Fruit fly (Drosophila melanogaster) whole organism, embryonic: ENCODE data around the gene Arp6.

Experiments
- BtbVII ChIP-seq: fragments of 200-800 bp; sonication (Bioruptor generic); optimal IDR thresholded peaks from 3 replicates; lab custom pipeline; 2017; ENCODE audit warnings: missing biosample characterization, mild to moderate bottlenecking, missing genetic modification characterization
- CG1024 ChIP-seq: fragments of 200-800 bp; sonication (Bioruptor generic); IDR thresholded peaks from 2 replicates; pipeline ENCODE4 v1.3.6; 2022; ENCODE audit warnings: missing biosample characterization, missing genetic modification characterization
- CG10274 ChIP-seq: fragments of 200-800 bp; sonication (Bioruptor generic); optimal IDR thresholded peaks from 3 replicates; lab custom pipeline; 2017; ENCODE audit warnings: missing biosample characterization, mild to moderate bottlenecking, missing genetic modification characterization
- CG10321 ChIP-seq: fragments of 200-800 bp; sonication (Bioruptor generic); IDR thresholded peaks from 2 replicates; pipeline ENCODE4 v1.3.6; 2022; ENCODE audit warnings: missing biosample characterization, missing genetic modification characterization
- CG10543 ChIP-seq: fragments of 200-800 bp; sonication (Bioruptor generic); optimal IDR thresholded peaks from 3 replicates; lab custom pipeline; 2017; ENCODE audit warnings: missing biosample characterization, mild to moderate bottlenecking, missing genetic modification characterization, moderate library complexity
- CG11398 ChIP-seq: fragments of 200-800 bp; sonication (Bioruptor generic); optimal IDR thresholded peaks from 2 replicates; lab custom pipeline; 2016; ENCODE audit warnings: missing biosample characterization, missing genetic modification characterization
- CG12391 ChIP-seq: fragments of 200-800 bp; sonication (Bioruptor generic); optimal IDR thresholded peaks from 3 replicates; lab custom pipeline; 2018; ENCODE audit warnings: missing biosample characterization, mild to moderate bottlenecking, missing genetic modification characterization, moderate library complexity
- CG13624 ChIP-seq: fragments of 200-800 bp; sonication (Bioruptor generic); optimal IDR thresholded peaks from 2 replicates; lab custom pipeline; 2016; ENCODE audit warnings: missing biosample characterization, missing genetic modification characterization
- CG14710 ChIP-seq: fragments of 200-800 bp; sonication (Bioruptor generic); optimal IDR thresholded peaks from 3 replicates; lab custom pipeline; 2019; ENCODE audit warnings: missing biosample characterization, mild to moderate bottlenecking, missing genetic modification characterization, moderate library complexity
- CG15479 ChIP-seq: fragments of 200-800 bp; sonication (Bioruptor generic); optimal IDR thresholded peaks from 3 replicates; lab custom pipeline; 2019; ENCODE audit warnings: missing biosample characterization, mild to moderate bottlenecking, missing genetic modification characterization, moderate library complexity
- CG15601 ChIP-seq: fragments of 200-800 bp; sonication (Bioruptor generic); optimal IDR thresholded peaks from 3 replicates; lab custom pipeline; 2019; ENCODE audit warnings: missing biosample characterization, mild to moderate bottlenecking, missing genetic modification characterization, moderate library complexity
- CG1603 ChIP-seq: fragments of 200-800 bp; sonication (Bioruptor generic); optimal IDR thresholded peaks from 2 replicates; lab custom pipeline; 2019; ENCODE audit warnings: missing biosample characterization, mild to moderate bottlenecking, missing genetic modification characterization, moderate library complexity
- CG1792 ChIP-seq: fragments of 200-800 bp; sonication (Bioruptor generic); optimal IDR thresholded peaks from 2 replicates; lab custom pipeline; 2016; ENCODE audit warnings: missing biosample characterization, missing genetic modification characterization
- CG1832 ChIP-seq: fragments of 200-800 bp; sonication (Bioruptor generic); optimal IDR thresholded peaks from 2 replicates; lab custom pipeline; 2017; ENCODE audit warnings: missing biosample characterization, mild to moderate bottlenecking, missing genetic modification characterization, inconsistent platforms
- CG30431 ChIP-seq: fragments of 200-800 bp; sonication (Bioruptor generic); optimal IDR thresholded peaks from 2 replicates; lab custom pipeline; 2017; ENCODE audit warnings: missing biosample characterization, missing genetic modification characterization
- CG3407 ChIP-seq: fragments of 200-800 bp; sonication (Bioruptor generic); optimal IDR thresholded peaks from 2 replicates; lab custom pipeline; 2018; ENCODE audit warnings: missing biosample characterization, mild to moderate bottlenecking, missing genetic modification characterization
- CG4282 ChIP-seq: fragments of 200-800 bp; sonication (Bioruptor generic); optimal IDR thresholded peaks from 2 replicates; lab custom pipeline; 2016; ENCODE audit warnings: missing biosample characterization, missing genetic modification characterization
- CG4617 ChIP-seq: fragments of 200-800 bp; sonication (Bioruptor generic); optimal IDR thresholded peaks from 3 replicates; lab custom pipeline; 2016; ENCODE audit warnings: missing biosample characterization, missing genetic modification characterization, borderline replicate concordance
- CG4730 ChIP-seq: fragments of 200-800 bp; sonication (Bioruptor generic); IDR thresholded peaks from 2 replicates; pipeline ENCODE4 v1.3.6; 2022; ENCODE audit warnings: missing biosample characterization, missing genetic modification characterization
- CG5180 ChIP-seq: fragments of 200-800 bp; sonication (Bioruptor generic); optimal IDR thresholded peaks from 3 replicates; lab custom pipeline; 2017; ENCODE audit warnings: missing biosample characterization, missing genetic modification characterization, mild to moderate bottlenecking, moderate library complexity, missing genetic modification reagents
- CG6689 ChIP-seq: fragments of 200-800 bp; sonication (Bioruptor generic); IDR thresholded peaks from 2 replicates; pipeline ENCODE4 v1.3.6; 2022; ENCODE audit warnings: missing biosample characterization, missing genetic modification characterization
- CG6813 ChIP-seq: fragments of 200-800 bp; sonication (Bioruptor generic); optimal IDR thresholded peaks from 2 replicates; lab custom pipeline; 2017; ENCODE audit warnings: missing biosample characterization, missing genetic modification characterization, mild to moderate bottlenecking, moderate library complexity, missing genetic modification reagents
- CG9932 ChIP-seq: fragments of 200-800 bp; sonication (Bioruptor generic); IDR thresholded peaks from 2 replicates; pipeline ENCODE4 v1.3.6; 2022; ENCODE audit warnings: missing biosample characterization, missing genetic modification characterization
- Elba2 ChIP-seq: fragments of 200-800 bp; sonication (Bioruptor generic); optimal IDR thresholded peaks from 3 replicates; lab custom pipeline; 2016; ENCODE audit warnings: missing biosample characterization, missing genetic modification characterization
- Fer1 ChIP-seq: fragments of 200-800 bp; sonication (Bioruptor generic); optimal IDR thresholded peaks from 2 replicates; lab custom pipeline; 2017; ENCODE audit warnings: missing biosample characterization, mild to moderate bottlenecking, missing genetic modification characterization
- NC2α ChIP-seq: fragments of 200-800 bp; sonication (Bioruptor generic); optimal IDR thresholded peaks from 2 replicates; lab custom pipeline; 2016; ENCODE audit warnings: missing biosample characterization, missing genetic modification characterization
- NFAT ChIP-seq: fragments of 200-800 bp; sonication (Bioruptor generic); IDR thresholded peaks from 2 replicates; pipeline ENCODE4 v1.3.6; 2022; ENCODE audit warnings: missing biosample characterization, missing genetic modification characterization
- Pdp1 ChIP-seq, 2 experiments: fragments of 200-800 bp; sonication (Bioruptor generic); optimal IDR thresholded peaks; 3 replicates each; lab custom pipeline; 2016; ENCODE audit warnings: missing biosample characterization in 2 of 2, missing genetic modification characterization in 2 of 2, mild to moderate bottlenecking in 1 of 2, moderate library complexity in 1 of 2
- Trl ChIP-seq, 3 experiments: fragments of >200 bp in 2 of 3; fragments of 200-800 bp in 1 of 3; sonication (Bioruptor generic) in 1 of 3; optimal IDR thresholded peaks; 2 replicates in 1 of 3; 3 replicates in 2 of 3; lab custom pipeline; 2016 to 2017; ENCODE audit warnings: missing biosample characterization in 1 of 3, missing genetic modification characterization in 1 of 3
- bbx ChIP-seq: fragments of 200-800 bp; sonication (Bioruptor generic); IDR thresholded peaks from 2 replicates; pipeline ENCODE4 v1.3.6; 2022; ENCODE audit warnings: missing biosample characterization, missing genetic modification characterization; ENCODE audit not compliant: partially characterized antibody
- bigmax ChIP-seq: fragments of 200-800 bp; sonication (Bioruptor generic); optimal IDR thresholded peaks from 2 replicates; lab custom pipeline; 2018; ENCODE audit warnings: missing biosample characterization, mild to moderate bottlenecking, missing genetic modification characterization
- caup ChIP-seq: fragments of 200-800 bp; sonication (Bioruptor generic); optimal IDR thresholded peaks from 3 replicates; lab custom pipeline; 2017; ENCODE audit warnings: missing biosample characterization, mild to moderate bottlenecking, missing genetic modification characterization, moderate library complexity; ENCODE audit not compliant: severe bottlenecking
- croc ChIP-seq: fragments of 200-800 bp; sonication (Bioruptor generic); conservative IDR thresholded peaks from 3 replicates; pipeline ENCODE4 v1.3.6; 2022; ENCODE audit warnings: missing biosample characterization, missing genetic modification characterization
- exex ChIP-seq: fragments of 200-800 bp; sonication (Bioruptor generic); optimal IDR thresholded peaks from 4 replicates; lab custom pipeline; 2018; ENCODE audit warnings: missing biosample characterization, mild to moderate bottlenecking, missing genetic modification characterization, moderate library complexity
- fd102C ChIP-seq: fragments of 200-800 bp; sonication (Bioruptor generic); optimal IDR thresholded peaks from 2 replicates; lab custom pipeline; 2018; ENCODE audit warnings: missing biosample characterization, mild to moderate bottlenecking, missing genetic modification characterization, moderate library complexity
- hb ChIP-seq: fragments of 200-800 bp; sonication (Bioruptor generic); IDR thresholded peaks from 3 replicates; pipeline ENCODE4 v1.3.6; 2022; ENCODE audit warnings: missing biosample characterization, missing genetic modification characterization; ENCODE audit not compliant: partially characterized antibody
- hbn ChIP-seq: fragments of 200-800 bp; sonication (Bioruptor generic); IDR thresholded peaks from 2 replicates; pipeline ENCODE4 v1.3.6; 2022; ENCODE audit warnings: missing biosample characterization, missing genetic modification characterization; ENCODE audit not compliant: partially characterized antibody
- her ChIP-seq: fragments of 200-800 bp; sonication (Bioruptor generic); optimal IDR thresholded peaks from 2 replicates; lab custom pipeline; 2016; ENCODE audit warnings: missing biosample characterization, missing genetic modification characterization
- kni ChIP-seq: fragments of 200-800 bp; sonication (Bioruptor generic); optimal IDR thresholded peaks from 3 replicates; lab custom pipeline; 2017; ENCODE audit warnings: mild to moderate bottlenecking, missing biosample characterization, missing genetic modification reagents, missing genetic modification characterization
- nmo ChIP-seq: fragments of 200-800 bp; sonication (Bioruptor generic); optimal IDR thresholded peaks from 2 replicates; lab custom pipeline; 2018; ENCODE audit warnings: missing biosample characterization, mild to moderate bottlenecking, missing genetic modification characterization, moderate library complexity
- pita ChIP-seq: fragments of 200-800 bp; sonication (Bioruptor generic); optimal IDR thresholded peaks from 2 replicates; lab custom pipeline; 2017; ENCODE audit warnings: missing biosample characterization, mild to moderate bottlenecking, missing genetic modification characterization
- run ChIP-seq: fragments of 200-800 bp; sonication (Bioruptor generic); optimal IDR thresholded peaks from 3 replicates; lab custom pipeline; 2018; ENCODE audit warnings: missing biosample characterization, mild to moderate bottlenecking, missing genetic modification characterization
- schlank ChIP-seq: fragments of 200-800 bp; sonication (Bioruptor generic); optimal IDR thresholded peaks from 2 replicates; lab custom pipeline; 2018; ENCODE audit warnings: missing biosample characterization, mild to moderate bottlenecking, missing genetic modification characterization
- sens-2 ChIP-seq: fragments of 200-800 bp; sonication (Bioruptor generic); IDR thresholded peaks from 2 replicates; pipeline ENCODE4 v1.3.6; 2022; ENCODE audit warnings: missing biosample characterization, missing genetic modification characterization
- sisA ChIP-seq: fragments of 200-800 bp; sonication (Bioruptor generic); IDR thresholded peaks from 2 replicates; pipeline ENCODE4 v1.3.6; 2022; ENCODE audit warnings: missing biosample characterization, missing genetic modification characterization
- sqz ChIP-seq: fragments of 200-800 bp; sonication (Bioruptor generic); optimal IDR thresholded peaks from 3 replicates; lab custom pipeline; 2018; ENCODE audit warnings: missing biosample characterization, mild to moderate bottlenecking, missing genetic modification characterization
- sug ChIP-seq: fragments of 200-800 bp; optimal IDR thresholded peaks from 2 replicates; lab custom pipeline; 2019; ENCODE audit warnings: missing biosample characterization, mild to moderate bottlenecking, missing genetic modification characterization, moderate library complexity
- toy ChIP-seq: fragments of 200-800 bp; sonication (Bioruptor generic); IDR thresholded peaks from 2 replicates; pipeline ENCODE4 v1.3.6; 2022; ENCODE audit warnings: missing biosample characterization, missing genetic modification characterization

Arp6 gene

dm6 chrX:15709984-15710750, 26.8 kb downstream of the Arp6 start, which contains the start of the genes CG9281 and CG15601 (continued):
- no peak for TF ChIP-seq CG1024
- peak in 1 of 2 experiments; percentile 83 for TF ChIP-seq Pdp1 (GFP tag; optimal IDR thresholded peaks at IDR 0.05; lab: Kevin White, UChicago)
- no peak for TF ChIP-seq hbn (GFP tag; lab: Robert Waterston, UW)
- peak; percentile 24 for TF ChIP-seq CG12391
- no peak for TF ChIP-seq CG13624
- TF ChIP-seq CG14710 (tag; lab: Kevin White, UChicago), result peak; percentile 89
- TF ChIP-seq CG11398, result no peak
- no peak for TF ChIP-seq CG1792 (GFP tag; lab: Kevin White, UChicago)
- peak; percentile 41 for TF ChIP-seq CG1832
- TF ChIP-seq bigmax, result no peak
- TF ChIP-seq exex (tag; lab: Kevin White, UChicago), result no peak
- TF ChIP-seq Elba2 (GFP tag; lab: Kevin White, UChicago), result no peak
- TF ChIP-seq NFAT, result peak; percentile 42; the same call in 1 of the 2 replicates
- no peak for TF ChIP-seq CG10274 (GFP tag; lab: Kevin White, UChicago)
- no peak for TF ChIP-seq toy (GFP tag; lab: Robert Waterston, UW)
- TF ChIP-seq Fer1 (GFP tag; lab: Kevin White, UChicago), result no peak
- peak; percentile 36 for TF ChIP-seq her (GFP tag; lab: Kevin White, UChicago)
- TF ChIP-seq sens-2 (GFP tag; lab: Robert Waterston, UW), result no peak
- TF ChIP-seq CG6813 (GFP tag; lab: Kevin White, UChicago), result no peak
- no peak for TF ChIP-seq hb
- TF ChIP-seq sisA, result no peak
- no peak for TF ChIP-seq NC2α (GFP tag; lab: Kevin White, UChicago)
- no peak for TF ChIP-seq CG10321
- TF ChIP-seq CG10543 (GFP tag; lab: Kevin White, UChicago), result peak; percentile 50
- TF ChIP-seq schlank (tag; lab: Kevin White, UChicago), result no peak
- peak; percentile 33 for TF ChIP-seq CG9932 (GFP tag; lab: Robert Waterston, UW)
- peak; percentile 96 for TF ChIP-seq CG15479 (GFP tag; lab: Kevin White, UChicago)
- no peak for TF ChIP-seq fd102C (GFP tag; lab: Kevin White, UChicago)
- no peak for TF ChIP-seq sqz (GFP tag; lab: Kevin White, UChicago)
- TF ChIP-seq CG4730 (GFP tag; lab: Robert Waterston, UW), result no peak
- TF ChIP-seq sug, result peak; percentile 9
- TF ChIP-seq kni (GFP tag; lab: Kevin White, UChicago), result no peak
- TF ChIP-seq caup (GFP tag; lab: Kevin White, UChicago), result peak; percentile 39
- no peak for TF ChIP-seq CG6689
- peak; percentile 52 for TF ChIP-seq CG1603 (tag; lab: Kevin White, UChicago)
- peak; percentile 63 for TF ChIP-seq CG15601
- TF ChIP-seq BtbVII (GFP tag; lab: Kevin White, UChicago), result peak; percentile 2
- TF ChIP-seq run (tag; lab: Kevin White, UChicago), result no peak
- TF ChIP-seq CG5180, result no peak
- no peak for TF ChIP-seq Trl (optimal IDR thresholded peaks at IDR 0.05; lab: Kevin White, UChicago)
- TF ChIP-seq Trl (GFP tag; optimal IDR thresholded peaks at IDR 0.05; lab: Kevin White, UChicago), result no peak
- no peak for TF ChIP-seq CG4282
- TF ChIP-seq CG4617 (GFP tag; lab: Kevin White, UChicago), result peak; percentile 49
- TF ChIP-seq CG30431, result no peak
- peak; percentile 19; the same call in 1 of the 2 replicates for TF ChIP-seq bbx (GFP tag; lab: Robert Waterston, UW)
- no peak for TF ChIP-seq CG3407 (GFP tag; lab: Kevin White, UChicago)
- peak; percentile 42 for TF ChIP-seq nmo (GFP tag; lab: Kevin White, UChicago)
- TF ChIP-seq croc (GFP tag; lab: Robert Waterston, UW), result no peak
- TF ChIP-seq pita, result no peak
